Worm (Caenorhabditis elegans): ENCODE measurements around the gene T26E4.3.
"Not testable (repeated sequence)": the region's sequence is repeated elsewhere in the genome, so short reads cannot be mapped to it uniquely, and the experiment has no call there.

T26E4.3 gene

ce11 chrV:15782494-15782893 lies at the start of gene T26E4.3:
Gene T26E4.3, plus strand, starts transcription at chrV:15782794.
- no peak for TF ChIP-seq fos-1 (tag; optimal IDR thresholded peaks at IDR 0.05)
- no peak for TF ChIP-seq ztf-11 (tag; optimal IDR thresholded peaks at IDR 0.05)
- no peak for TF ChIP-seq ceh-9 (tag; optimal IDR thresholded peaks at IDR 0.05)
- TF ChIP-seq nhr-237 (tag; optimal IDR thresholded peaks at IDR 0.05), result no peak
- TF ChIP-seq unc-39 (tag; optimal IDR thresholded peaks at IDR 0.05), result no peak
- TF ChIP-seq jun-1 (tag; optimal IDR thresholded peaks at IDR 0.05), result no peak
- no peak for TF ChIP-seq pha-4 (tag; optimal IDR thresholded peaks at IDR 0.05)
- TF ChIP-seq hmg-11 (tag; optimal IDR thresholded peaks at IDR 0.05), result no peak
- no peak for TF ChIP-seq egl-27 (tag; optimal IDR thresholded peaks at IDR 0.05)
- no peak for TF ChIP-seq lsy-12 (tag; optimal IDR thresholded peaks at IDR 0.05)

DNA sequence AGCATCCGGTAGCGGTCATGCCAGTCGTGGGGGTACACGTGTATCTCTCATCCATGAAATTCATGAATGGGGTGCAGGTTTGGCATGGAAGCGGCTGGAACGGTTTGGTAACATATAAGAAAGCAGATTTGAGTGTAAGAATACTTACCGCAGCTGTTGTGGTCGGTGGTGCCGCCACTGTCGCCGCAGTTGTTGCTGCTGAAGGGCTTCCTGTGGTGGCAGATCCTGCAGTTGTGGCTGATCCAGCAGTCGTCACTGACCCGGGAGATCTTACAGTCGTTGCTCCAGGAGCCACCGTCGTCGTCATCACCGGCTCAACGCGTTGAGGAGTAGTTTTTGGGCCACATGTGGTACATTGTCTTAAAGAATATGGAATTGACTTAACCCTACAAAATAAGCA lies 49.6 kb upstream of the T26E4.3 start:
- TF ChIP-seq nhr-77 (tag; optimal IDR thresholded peaks at IDR 0.05) (no peak), pha-4 (tag; optimal IDR thresholded peaks at IDR 0.05) (no peak), unc-62 (GFP tag; optimal IDR thresholded peaks at IDR 0.05) (no peak), skn-1 (tag; optimal IDR thresholded peaks at IDR 0.05) (no peak), aly-2 (tag; optimal IDR thresholded peaks at IDR 0.05) (no peak), jun-1 (tag; optimal IDR thresholded peaks at IDR 0.05) (no peak)

- TF ChIP-seq lin-39 (tag; optimal IDR thresholded peaks at IDR 0.05) (no peak), nhr-12 (tag; optimal IDR thresholded peaks at IDR 0.05) (no peak), sea-2 (GFP tag; optimal IDR thresholded peaks at IDR 0.05) (no peak), nhr-237 (tag; optimal IDR thresholded peaks at IDR 0.05) (no peak), elt-1 (tag; optimal IDR thresholded peaks at IDR 0.05) (no peak), ZK546.5 (tag; optimal IDR thresholded peaks at IDR 0.05) (no peak), fkh-10 (GFP tag; optimal IDR thresholded peaks at IDR 0.05) (no peak), aly-2 (tag; optimal IDR thresholded peaks at IDR 0.05) (no peak), nhr-23 (tag; optimal IDR thresholded peaks at IDR 0.05) (no peak), nhr-28 (tag; optimal IDR thresholded peaks at IDR 0.05) (no peak)
Measured at ce11 chrV:15733568-15733967, 49.0 kb upstream of the T26E4.3 start, which contains the start of gene T23D5.3. Gene T23D5.3, minus strand, starts transcription at chrV:15733668.

DNA sequence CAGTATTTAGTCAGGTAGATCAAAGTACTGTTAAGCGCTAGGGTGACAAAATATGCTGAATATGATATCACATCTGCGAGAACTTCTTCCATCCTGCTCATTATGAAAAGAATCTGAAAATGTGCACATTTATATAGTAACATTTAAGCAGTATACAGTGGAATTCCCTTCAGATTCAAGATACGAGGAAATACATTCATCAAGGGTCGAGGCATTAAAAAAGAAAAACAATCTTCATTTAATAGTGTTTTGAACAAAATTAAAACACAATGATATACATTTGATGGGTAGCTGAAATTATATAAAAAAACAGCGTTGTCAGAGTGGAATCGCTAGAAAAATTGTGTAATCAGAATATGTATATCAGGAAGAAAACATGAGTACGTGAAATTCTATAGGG lies 46.9 kb upstream of the T26E4.3 start, which contains the start of gene str-27:
Gene str-27 (minus strand): TSS at position 101 of the 400 bp plus-strand sequence.
- TF ChIP-seq ztf-4 (tag; optimal IDR thresholded peaks at IDR 0.05) (no peak), hmg-11 (tag; optimal IDR thresholded peaks at IDR 0.05) (no peak), zag-1 (tag; optimal IDR thresholded peaks at IDR 0.05) (no peak), nfya-1 (tag; optimal IDR thresholded peaks at IDR 0.05; ENCODE audit: insufficient read depth) (no peak), ceh-16 (tag; optimal IDR thresholded peaks at IDR 0.05) (no peak), mdl-1 (tag; optimal IDR thresholded peaks at IDR 0.05) (no peak), nhr-23 (tag; optimal IDR thresholded peaks at IDR 0.05) (no peak)

ce11 chrV:15741851-15742250 lies 40.7 kb upstream of the T26E4.3 start, which contains the start of gene str-18:
Gene str-18, minus strand, starts transcription at chrV:15741951.
- TF ChIP-seq nhr-76 (tag; optimal IDR thresholded peaks at IDR 0.05) (no peak), R02D3.7 (tag; optimal IDR thresholded peaks at IDR 0.05) (no peak), ceh-82 (tag; optimal IDR thresholded peaks at IDR 0.05) (no peak), nhr-23 (tag; optimal IDR thresholded peaks at IDR 0.05) (no peak), ceh-9 (tag; optimal IDR thresholded peaks at IDR 0.05) (no peak), unc-39 (tag; optimal IDR thresholded peaks at IDR 0.05) (no peak), ztf-11 (tag; optimal IDR thresholded peaks at IDR 0.05) (no peak), mdl-1 (tag; optimal IDR thresholded peaks at IDR 0.05) (no peak), egl-27 (tag; optimal IDR thresholded peaks at IDR 0.05) (no peak), egl-5 (tag; optimal IDR thresholded peaks at IDR 0.05) (no peak), nhr-12 (tag; optimal IDR thresholded peaks at IDR 0.05) (no peak)

DNA sequence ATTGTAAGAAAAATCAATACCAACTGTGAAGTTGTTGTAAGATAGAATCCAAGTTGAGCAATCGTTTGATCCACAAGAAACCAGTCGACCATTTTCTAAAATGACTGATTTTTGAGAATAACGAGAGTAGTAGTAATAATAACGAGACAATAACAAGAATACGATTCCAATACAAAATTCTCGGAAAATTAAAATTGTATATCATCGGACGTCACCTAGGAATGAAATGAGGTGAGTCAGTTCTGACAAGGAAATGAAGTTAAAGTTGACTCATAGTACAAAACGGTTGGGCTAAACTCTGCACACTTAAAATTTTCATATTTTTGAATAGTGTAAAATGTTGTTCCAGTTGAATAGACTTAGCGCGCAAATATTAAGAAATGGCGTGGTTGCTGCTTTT lies 38.2 kb upstream of the T26E4.3 start, which contains the start of gene str-19:
Gene str-19 (minus strand): TSS at position 101 of the 400 bp plus-strand sequence.
- TF ChIP-seq nhr-76 (tag; optimal IDR thresholded peaks at IDR 0.05); unc-62 (GFP tag; optimal IDR thresholded peaks at IDR 0.05); fkh-2 (tag; optimal IDR thresholded peaks at IDR 0.05): not testable (repeated sequence)

Measured in whole organism, L3 larva.